Fruit fly (Drosophila melanogaster): ENCODE measurements around the gene Eip74EF.

Eip74EF gene

DNA sequence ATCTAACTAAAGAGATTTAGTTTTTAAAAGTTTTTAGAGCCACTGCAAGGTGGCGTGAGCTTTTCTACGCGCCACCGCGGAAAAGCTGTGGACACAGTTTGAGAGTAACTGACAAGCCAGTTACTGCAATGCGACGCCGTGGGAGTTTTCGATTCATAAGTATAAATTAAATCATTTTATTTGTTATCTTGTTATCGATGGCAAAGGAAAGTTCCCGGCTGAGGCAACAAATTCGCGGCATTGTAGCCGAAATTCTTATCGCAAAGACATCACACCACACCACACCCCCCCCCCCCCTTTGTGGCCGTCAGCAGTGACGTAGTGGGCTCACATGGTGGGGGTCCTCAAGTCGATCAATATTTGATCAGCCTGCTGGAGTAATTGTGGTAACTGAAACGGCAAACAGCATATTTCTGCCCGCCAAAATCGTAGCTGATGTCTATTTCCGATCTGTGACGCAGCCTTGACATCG, 36.7 kb upstream of the Eip74EF start (continued):
- TF ChIP-seq CG8632 (GFP tag; optimal IDR thresholded peaks at IDR 0.05) (no peak), CG11294 (GFP tag; IDR thresholded peaks at IDR 0.05) (no peak), CG3919 (GFP tag; optimal IDR thresholded peaks at IDR 0.05) (no peak), CG6808 (GFP tag; optimal IDR thresholded peaks at IDR 0.05) (no peak), topi (GFP tag; optimal IDR thresholded peaks at IDR 0.05) (no peak), CG31627 (GFP tag; optimal IDR thresholded peaks at IDR 0.05) (no peak), svp (GFP tag) (peak; percentile 51), vri (GFP tag; optimal IDR thresholded peaks at IDR 0.05) (peak; percentile 79), Eip78C (GFP tag) (no peak), Ets96B (tag; optimal IDR thresholded peaks at IDR 0.05) (no peak), fd85E (GFP tag; optimal IDR thresholded peaks at IDR 0.05) (no peak), achi (GFP tag; optimal IDR thresholded peaks at IDR 0.05) (no peak), Hr4 (GFP tag; optimal IDR thresholded peaks at IDR 0.05) (no peak), dsx (GFP tag; optimal IDR thresholded peaks at IDR 0.05; ENCODE audit: poor library complexity, severe bottlenecking) (no peak), Hr38 (GFP tag; optimal IDR thresholded peaks at IDR 0.05) (no peak), Gug (GFP tag; IDR thresholded peaks at IDR 0.05) (no peak), dac (GFP tag; optimal IDR thresholded peaks at IDR 0.05) (no peak), CG8319 (GFP tag; optimal IDR thresholded peaks at IDR 0.05) (no peak), Lpt (GFP tag; optimal IDR thresholded peaks at IDR 0.05) (no peak), Met (GFP tag; optimal IDR thresholded peaks at IDR 0.05) (no peak), cyc (GFP tag; optimal IDR thresholded peaks at IDR 0.05) (no peak), CG6163 (GFP tag; IDR thresholded peaks at IDR 0.05) (peak; percentile 29; the same call in 1 of the 3 replicates), fkh (GFP tag; optimal IDR thresholded peaks at IDR 0.05) (peak; percentile 96), Hr39 (GFP tag; optimal IDR thresholded peaks at IDR 0.05) (no peak)

DNA sequence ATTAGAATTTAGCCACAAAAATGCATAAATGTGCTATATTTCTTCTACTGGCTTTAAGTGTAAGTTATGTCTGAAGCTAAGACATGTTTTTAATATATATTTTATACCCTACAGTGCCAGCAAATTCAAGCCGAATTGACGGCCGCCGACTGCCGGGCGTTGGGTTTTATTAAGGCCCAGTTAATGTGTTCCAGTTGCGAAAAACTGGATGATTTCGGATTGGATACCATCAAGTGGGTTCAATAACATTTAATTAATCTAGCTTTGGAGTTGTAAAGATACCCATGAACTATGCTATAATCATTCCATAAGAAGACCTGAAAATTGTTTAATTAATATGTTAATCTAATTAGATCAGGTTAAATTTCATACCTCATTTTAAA, 35.5 kb upstream of the Eip74EF start:
- TF ChIP-seq Hr39 (GFP tag; optimal IDR thresholded peaks at IDR 0.05) (no peak), vri (GFP tag; optimal IDR thresholded peaks at IDR 0.05) (no peak), CG8119 (GFP tag; IDR thresholded peaks at IDR 0.05) (no peak), Gug (GFP tag; IDR thresholded peaks at IDR 0.05) (no peak), Smox (GFP tag; optimal IDR thresholded peaks at IDR 0.05) (no peak), OdsH (GFP tag; optimal IDR thresholded peaks at IDR 0.05) (no peak), svp (GFP tag) (no peak), CG4318 (GFP tag; optimal IDR thresholded peaks at IDR 0.05) (no peak), Ets96B (tag; optimal IDR thresholded peaks at IDR 0.05) (no peak), CG6276 (GFP tag; optimal IDR thresholded peaks at IDR 0.05) (no peak), topi (GFP tag; optimal IDR thresholded peaks at IDR 0.05) (no peak), Eip93F (GFP tag; optimal IDR thresholded peaks at IDR 0.05) (no peak), CG8632 (GFP tag; optimal IDR thresholded peaks at IDR 0.05) (no peak), dsx (GFP tag; optimal IDR thresholded peaks at IDR 0.05; ENCODE audit: poor library complexity, severe bottlenecking) (no peak), pdm3 (GFP tag; optimal IDR thresholded peaks at IDR 0.05) (no peak), CG6163 (GFP tag; IDR thresholded peaks at IDR 0.05) (no peak)

DNA sequence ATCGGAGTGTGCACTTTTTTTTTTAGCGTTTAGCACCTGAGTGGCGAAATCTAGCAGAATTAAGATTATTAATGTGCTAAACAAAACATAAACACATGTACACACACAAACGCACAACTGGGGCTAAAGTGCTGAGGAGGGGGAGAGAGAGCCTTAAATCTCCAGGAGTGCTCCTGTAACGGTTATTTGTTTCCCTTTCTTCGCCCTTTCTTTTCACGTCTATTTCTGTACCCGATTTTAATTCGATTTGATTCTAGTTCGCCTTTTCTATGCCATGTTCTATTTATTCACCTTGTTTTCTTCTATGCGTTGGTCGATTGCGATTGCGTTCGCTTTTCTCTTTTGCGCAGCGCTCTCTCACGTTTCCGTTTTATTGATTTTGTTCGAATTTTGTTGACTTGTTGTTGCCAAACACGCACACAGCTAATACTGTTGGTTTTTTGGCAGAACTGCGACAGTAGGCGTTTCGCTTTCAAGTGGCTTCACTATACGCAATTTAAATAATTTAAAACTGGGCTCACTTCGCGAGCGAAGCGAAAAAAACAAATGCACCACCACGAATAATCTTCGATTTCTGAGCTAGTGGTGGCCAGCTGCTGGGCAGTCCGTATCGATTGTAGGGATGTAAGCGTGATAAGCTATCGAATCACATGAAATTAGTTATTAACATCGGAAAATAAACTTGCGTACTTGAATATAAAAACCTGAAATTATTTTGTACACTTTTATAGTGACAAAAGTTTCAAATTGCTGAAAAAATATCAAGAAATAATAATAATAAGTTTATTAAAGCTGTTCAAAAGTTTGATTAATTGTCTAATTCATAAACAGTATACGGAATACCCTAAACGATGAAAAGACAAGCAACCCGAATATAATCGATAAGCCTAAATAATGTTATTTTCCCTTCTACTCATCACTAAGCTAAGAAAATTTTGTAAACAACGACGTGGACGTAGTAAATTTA, 34.9 kb upstream of the Eip74EF start, which contains the start of the genes Krn, Ndfip and CG7484:
Gene Krn, minus strand, starts transcription at position 580 of the 967 bp plus-strand sequence.
Gene Ndfip, minus strand, starts transcription at position 580 of the 967 bp plus-strand sequence.
Gene CG7484, plus strand, starts transcription at position 917 of the 967 bp plus-strand sequence.
- no peak for TF ChIP-seq Hr38 (GFP tag; optimal IDR thresholded peaks at IDR 0.05)
- TF ChIP-seq CG3032 (tag; optimal IDR thresholded peaks at IDR 0.05), result peak; percentile 91
- TF ChIP-seq Ets21C (GFP tag; optimal IDR thresholded peaks at IDR 0.05), result peak; percentile 78
- peak; percentile 79 for TF ChIP-seq CG15336 (GFP tag; IDR thresholded peaks at IDR 0.05)
- no peak for TF ChIP-seq CG9139 (GFP tag; optimal IDR thresholded peaks at IDR 0.05)
- TF ChIP-seq CG34406 (GFP tag; optimal IDR thresholded peaks at IDR 0.05), result peak; percentile 78
- TF ChIP-seq vri (GFP tag; optimal IDR thresholded peaks at IDR 0.05), result peak; percentile 56
- peak; percentile 85 for TF ChIP-seq Eip78C (GFP tag)
- TF ChIP-seq Lpt (GFP tag; optimal IDR thresholded peaks at IDR 0.05), result peak; percentile 59
- peak; percentile 62 for TF ChIP-seq CG6808 (GFP tag; optimal IDR thresholded peaks at IDR 0.05)
- TF ChIP-seq CG6792 (GFP tag; optimal IDR thresholded peaks at IDR 0.05), result peak; percentile 76
- peak; percentile 89 for TF ChIP-seq CG31627 (GFP tag; optimal IDR thresholded peaks at IDR 0.05)
- TF ChIP-seq Gug (GFP tag; IDR thresholded peaks at IDR 0.05), result peak; percentile 71
- TF ChIP-seq CG7368 (GFP tag; optimal IDR thresholded peaks at IDR 0.05), result peak; percentile 76
- TF ChIP-seq fkh (GFP tag; optimal IDR thresholded peaks at IDR 0.05), result peak; percentile 70
- TF ChIP-seq CG8119 (GFP tag; IDR thresholded peaks at IDR 0.05), result peak; percentile 67; the same call in 2 of the 3 replicates
- TF ChIP-seq CG11762 (GFP tag; optimal IDR thresholded peaks at IDR 0.05; ENCODE audit: insufficient read depth), result peak; percentile 65
- peak; percentile 59; the same call in 1 of the 2 replicates for TF ChIP-seq CG11294 (GFP tag; IDR thresholded peaks at IDR 0.05)
- TF ChIP-seq CG11902 (GFP tag; optimal IDR thresholded peaks at IDR 0.05), result peak; percentile 76
- peak; percentile 84 for TF ChIP-seq CG32006 (GFP tag; optimal IDR thresholded peaks at IDR 0.05)
- peak; percentile 75 for TF ChIP-seq CG8632 (GFP tag; optimal IDR thresholded peaks at IDR 0.05)
- TF ChIP-seq achi (GFP tag; optimal IDR thresholded peaks at IDR 0.05), result peak; percentile 80
- peak; percentile 66 for TF ChIP-seq Blimp-1 (GFP tag; optimal IDR thresholded peaks at IDR 0.05)
- peak; percentile 38 for TF ChIP-seq dac (GFP tag; optimal IDR thresholded peaks at IDR 0.05)
- TF ChIP-seq topi (GFP tag; optimal IDR thresholded peaks at IDR 0.05), result peak; percentile 83
- TF ChIP-seq net (GFP tag; optimal IDR thresholded peaks at IDR 0.05), result peak; percentile 82
- TF ChIP-seq dsx (GFP tag; optimal IDR thresholded peaks at IDR 0.05; ENCODE audit: poor library complexity, severe bottlenecking), result peak; percentile 81

Measured in whole organism, prepupa.